Fruit fly (Drosophila melanogaster): ENCODE results near the gene Tsp.

DNA sequence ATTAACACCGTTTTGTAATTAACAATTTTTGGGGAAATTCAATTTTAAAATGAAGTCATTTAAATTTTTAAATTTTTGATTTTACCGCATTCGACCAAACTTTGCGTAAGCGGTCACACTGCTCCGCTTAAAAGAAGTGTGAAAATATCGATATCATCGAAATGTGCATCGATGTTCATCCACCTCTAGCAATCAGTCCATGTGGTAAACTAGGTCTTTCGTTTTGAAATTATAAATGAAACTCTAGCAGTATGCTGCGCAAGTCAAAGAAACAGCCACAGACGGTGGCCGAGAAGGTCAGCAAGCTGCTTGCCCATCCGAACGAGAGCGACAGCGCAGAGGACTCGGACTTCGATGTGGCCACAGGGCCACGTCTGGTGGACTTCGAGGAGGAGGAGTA is 8.6 kb upstream of the Tsp start, which contains the start of gene Aatf:
- no peak for TF ChIP-seq Gsc (GFP tag; IDR thresholded peaks at IDR 0.05)
- no peak for TF ChIP-seq gcm (GFP tag; optimal IDR thresholded peaks at IDR 0.05)
- TF ChIP-seq E2f2 (GFP tag; IDR thresholded peaks at IDR 0.05) = peak; percentile 99
- TF ChIP-seq Dad (GFP tag; optimal IDR thresholded peaks at IDR 0.05) = no peak
